Fruit fly (Drosophila melanogaster) whole organism: Measurements from ENCODE around the gene MstProx.

Experiments
- Dll ChIP-seq: fragments of >200 bp; optimal IDR thresholded peaks from 2 replicates; lab custom pipeline; 2017
- EcR ChIP-seq, 2 experiments: fragments of >200 bp; optimal IDR thresholded peaks; 2 replicates each; lab custom pipeline; 2017; ENCODE audit warnings: missing biosample characterization in 2 of 2, missing genetic modification characterization in 2 of 2, missing genetic modification reagents in 2 of 2
- pan ChIP-seq: fragments of >200 bp; optimal IDR thresholded peaks from 2 replicates; lab custom pipeline; 2017
- psq ChIP-seq: fragments of >200 bp; optimal IDR thresholded peaks from 2 replicates; lab custom pipeline; 2017
- usp ChIP-seq: fragments of >200 bp; optimal IDR thresholded peaks from 2 replicates; lab custom pipeline; 2017; ENCODE audit warnings: missing biosample characterization, missing genetic modification characterization, mixed read lengths

DNA sequence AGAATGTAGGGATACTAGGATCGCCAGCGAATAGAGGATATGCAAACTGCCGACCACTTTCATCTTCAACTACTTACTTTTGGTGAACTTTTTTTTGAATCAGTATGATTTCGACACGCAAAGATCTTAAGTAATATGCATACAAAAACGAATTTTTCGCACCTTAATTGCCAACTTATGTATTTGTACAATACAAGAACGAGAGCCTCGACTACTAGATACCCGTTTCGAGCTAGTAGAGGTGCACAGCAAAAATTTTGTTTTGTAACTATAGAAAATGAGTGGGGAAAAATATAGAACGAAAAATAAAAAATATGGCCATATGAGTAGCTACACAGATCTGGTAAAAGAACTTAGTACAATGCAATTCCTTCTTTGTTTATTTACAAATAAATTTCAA, 52.0 kb downstream of the MstProx start, which contains the start of gene CG10029:
- TF ChIP-seq Dll (no peak), psq (no peak), usp (no peak), EcR (GFP tag; optimal IDR thresholded peaks at IDR 0.05; lab: Kevin White, UChicago) (no peak), pan (no peak)
